Worm (Caenorhabditis elegans) whole organism, L1 larva: Measurements from ENCODE around the gene Y45F10D.2.

Source experiments
- C04F5.9 ChIP-seq: sonication (generic microtip); optimal IDR thresholded peaks from 2 replicates; lab custom pipeline; 2016; ENCODE audit warnings: missing genetic modification characterization, missing compliant biosample characterization
- C16A3.4 ChIP-seq: fragments of 150-350 bp; optimal IDR thresholded peaks from 2 replicates; lab custom pipeline; 2014; ENCODE audit warnings: missing biosample characterization, missing genetic modification characterization
- C34B4.2 ChIP-seq: sonication (generic microtip); optimal IDR thresholded peaks from 2 replicates; lab custom pipeline; 2017; ENCODE audit warnings: mild to moderate bottlenecking, missing genetic modification characterization, missing compliant biosample characterization
- F16B12.6 ChIP-seq: fragments of 150-350 bp; optimal IDR thresholded peaks from 2 replicates; lab custom pipeline; 2014; ENCODE audit warnings: missing biosample characterization, missing genetic modification characterization
- ceh-63 ChIP-seq: fragments of 200-800 bp; sonication (Bioruptor generic); optimal IDR thresholded peaks from 2 replicates; lab custom pipeline; 2018; ENCODE audit warnings: mild to moderate bottlenecking, missing genetic modification characterization, missing compliant biosample characterization
- ceh-8 ChIP-seq: fragments of 200-800 bp; sonication (Bioruptor generic); optimal IDR thresholded peaks from 2 replicates; lab custom pipeline; 2018; ENCODE audit warnings: mild to moderate bottlenecking, missing genetic modification characterization, moderate library complexity, missing compliant biosample characterization
- ceh-90 ChIP-seq: sonication (generic microtip); optimal IDR thresholded peaks from 2 replicates; lab custom pipeline; 2016; ENCODE audit warnings: missing genetic modification characterization, missing compliant biosample characterization
- dpl-1 ChIP-seq, 3 experiments: fragments of 150-350 bp in 2 of 3; sonication (generic microtip) in 1 of 3; optimal IDR thresholded peaks; 2 replicates each; lab custom pipeline; 2014 to 2017; ENCODE audit warnings: missing biosample characterization in 3 of 3, missing genetic modification characterization in 3 of 3, missing genetic modification reagents in 3 of 3
- dsc-1 ChIP-seq: sonication (generic microtip); optimal IDR thresholded peaks from 2 replicates; lab custom pipeline; 2016; ENCODE audit warnings: mild to moderate bottlenecking, missing genetic modification characterization, missing compliant biosample characterization
- efl-1 ChIP-seq, 4 experiments: fragments of 150-350 bp; optimal IDR thresholded peaks in 3 of 4; peaks in 1 of 4; 1 replicate in 1 of 4; 2 replicates in 3 of 4; lab custom pipeline; 2014; ENCODE audit warnings: missing biosample characterization in 2 of 4, missing genetic modification characterization in 2 of 4, missing genetic modification reagents in 2 of 4
- egl-13 ChIP-seq: sonication (generic microtip); optimal IDR thresholded peaks from 2 replicates; lab custom pipeline; 2016; ENCODE audit warnings: missing genotype, missing genetic modification reagents, missing genetic modification characterization, missing compliant biosample characterization
- elt-2 ChIP-seq: sonication (generic microtip); optimal IDR thresholded peaks from 2 replicates; lab custom pipeline; 2016; ENCODE audit warnings: missing genetic modification characterization, mild to moderate bottlenecking, inconsistent platforms, missing compliant biosample characterization, missing genetic modification reagents
- elt-3 ChIP-seq, 6 experiments: fragments of 150-350 bp in 1 of 6; sonication (generic microtip); optimal IDR thresholded peaks; 2 replicates each; lab custom pipeline; 2017 to 2018; ENCODE audit warnings: missing biosample characterization in 6 of 6, missing genetic modification characterization in 6 of 6, inconsistent platforms in 1 of 6
- fkh-8 ChIP-seq: sonication (generic microtip); optimal IDR thresholded peaks from 2 replicates; lab custom pipeline; 2016; ENCODE audit warnings: mild to moderate bottlenecking, missing genetic modification characterization, missing compliant biosample characterization
- irx-1 ChIP-seq: sonication (generic microtip); optimal IDR thresholded peaks from 2 replicates; lab custom pipeline; 2016; ENCODE audit warnings: missing genetic modification characterization, missing compliant biosample characterization
- lin-14 ChIP-seq: fragments of 200-800 bp; sonication (Bioruptor generic); optimal IDR thresholded peaks from 2 replicates; lab custom pipeline; 2018; ENCODE audit warnings: mild to moderate bottlenecking, missing genetic modification characterization, moderate library complexity, missing compliant biosample characterization
- lin-35 ChIP-seq, 2 experiments: fragments of 150-350 bp; optimal IDR thresholded peaks; 2 replicates each; lab custom pipeline; 2014; ENCODE audit warnings: missing biosample characterization in 2 of 2, missing genetic modification characterization in 2 of 2, missing genetic modification reagents in 2 of 2
- lir-3 ChIP-seq: sonication (generic microtip); optimal IDR thresholded peaks from 2 replicates; lab custom pipeline; 2016; ENCODE audit warnings: mild to moderate bottlenecking, missing genetic modification characterization, moderate library complexity, missing compliant biosample characterization; ENCODE audit not compliant: poor library complexity
- lsy-2 ChIP-seq, 2 experiments: fragments of 150-350 bp; optimal IDR thresholded peaks; 2 replicates each; lab custom pipeline; 2014; ENCODE audit warnings: missing biosample characterization in 2 of 2, missing genetic modification characterization in 2 of 2
- mdl-1 ChIP-seq, 2 experiments: fragments of 150-350 bp; optimal IDR thresholded peaks; 2 replicates each; lab custom pipeline; 2014 to 2017; ENCODE audit warnings: missing biosample characterization in 2 of 2, missing genetic modification characterization in 2 of 2, inconsistent platforms in 1 of 2
- nhr-19 ChIP-seq: fragments of 200-800 bp; sonication (Bioruptor generic); conservative IDR thresholded peaks from 2 replicates; pipeline ENCODE4 v1.3.6; 2022; ENCODE audit warnings: missing genetic modification characterization, missing compliant biosample characterization
- nhr-20 ChIP-seq: sonication (generic microtip); optimal IDR thresholded peaks from 2 replicates; lab custom pipeline; 2016; ENCODE audit warnings: mild to moderate bottlenecking, missing genetic modification characterization, missing compliant biosample characterization
- nhr-28 ChIP-seq: fragments of 150-350 bp; optimal IDR thresholded peaks from 2 replicates; lab custom pipeline; 2014; ENCODE audit warnings: missing biosample characterization, missing genetic modification characterization
- nhr-47 ChIP-seq: sonication (generic microtip); optimal IDR thresholded peaks from 2 replicates; lab custom pipeline; 2016; ENCODE audit warnings: mild to moderate bottlenecking, missing genetic modification characterization, moderate library complexity, missing compliant biosample characterization
- nhr-71 ChIP-seq: sonication (generic microtip); optimal IDR thresholded peaks from 2 replicates; lab custom pipeline; 2016; ENCODE audit warnings: mild to moderate bottlenecking, missing genetic modification characterization, moderate library complexity, missing compliant biosample characterization
- nhr-85 ChIP-seq: sonication (generic microtip); peaks from one replicate; lab custom pipeline; 2016; ENCODE audit warnings: missing genetic modification characterization, inconsistent platforms, missing compliant biosample characterization
- nhr-90 ChIP-seq: sonication (generic microtip); optimal IDR thresholded peaks from 2 replicates; lab custom pipeline; 2016; ENCODE audit warnings: mild to moderate bottlenecking, missing genetic modification characterization, missing compliant biosample characterization; ENCODE audit not compliant: poor library complexity
- pag-3 ChIP-seq: sonication (generic microtip); optimal IDR thresholded peaks from 2 replicates; lab custom pipeline; 2017; ENCODE audit warnings: missing genetic modification characterization, mild to moderate bottlenecking, missing compliant biosample characterization, antibody characterized with exemption, borderline replicate concordance; ENCODE audit not compliant: insufficient read depth
- pax-3 ChIP-seq: fragments of 200-800 bp; sonication (Bioruptor generic); optimal IDR thresholded peaks from 2 replicates; lab custom pipeline; 2018; ENCODE audit warnings: mild to moderate bottlenecking, missing genetic modification characterization, moderate library complexity, missing compliant biosample characterization
- pqm-1 ChIP-seq: sonication (generic microtip); optimal IDR thresholded peaks from 3 replicates; lab custom pipeline; 2017; ENCODE audit warnings: missing biosample characterization, missing genetic modification characterization
- rnt-1 ChIP-seq: sonication (generic microtip); optimal IDR thresholded peaks from 2 replicates; lab custom pipeline; 2016; ENCODE audit warnings: mild to moderate bottlenecking, missing genetic modification characterization, moderate library complexity, missing compliant biosample characterization
- skn-1 ChIP-seq: fragments of 150-350 bp; optimal IDR thresholded peaks from 2 replicates; lab custom pipeline; 2014; ENCODE audit warnings: missing biosample characterization, missing genetic modification characterization
- snpc-4 ChIP-seq: fragments of 150-350 bp; optimal IDR thresholded peaks from 2 replicates; lab custom pipeline; 2014; ENCODE audit warnings: missing biosample characterization, missing genetic modification characterization
- sup-37 ChIP-seq: fragments of 200-800 bp; sonication (Bioruptor generic); optimal IDR thresholded peaks from 2 replicates; lab custom pipeline; 2018; ENCODE audit warnings: mild to moderate bottlenecking, missing genetic modification characterization, missing compliant biosample characterization
- tbx-2 ChIP-seq: sonication (generic microtip); optimal IDR thresholded peaks from 2 replicates; lab custom pipeline; 2016; ENCODE audit warnings: missing genetic modification characterization, missing compliant biosample characterization
- unc-130 ChIP-seq: fragments of 150-350 bp; optimal IDR thresholded peaks from 2 replicates; lab custom pipeline; 2017; ENCODE audit warnings: missing biosample characterization, missing genetic modification characterization, inconsistent platforms
- unc-62 ChIP-seq: fragments of 150-350 bp; optimal IDR thresholded peaks from 2 replicates; lab custom pipeline; 2014; ENCODE audit warnings: missing biosample characterization, missing genetic modification reagents, missing genetic modification characterization
- zag-1 ChIP-seq: fragments of 150-350 bp; optimal IDR thresholded peaks from 2 replicates; lab custom pipeline; 2014; ENCODE audit warnings: missing biosample characterization, missing genetic modification characterization
- zip-4 ChIP-seq: fragments of 200-800 bp; sonication (Bioruptor generic); optimal IDR thresholded peaks from 2 replicates; lab custom pipeline; 2018; ENCODE audit warnings: mild to moderate bottlenecking, missing genetic modification characterization, moderate library complexity, missing compliant biosample characterization

Gene Y45F10D.2

DNA sequence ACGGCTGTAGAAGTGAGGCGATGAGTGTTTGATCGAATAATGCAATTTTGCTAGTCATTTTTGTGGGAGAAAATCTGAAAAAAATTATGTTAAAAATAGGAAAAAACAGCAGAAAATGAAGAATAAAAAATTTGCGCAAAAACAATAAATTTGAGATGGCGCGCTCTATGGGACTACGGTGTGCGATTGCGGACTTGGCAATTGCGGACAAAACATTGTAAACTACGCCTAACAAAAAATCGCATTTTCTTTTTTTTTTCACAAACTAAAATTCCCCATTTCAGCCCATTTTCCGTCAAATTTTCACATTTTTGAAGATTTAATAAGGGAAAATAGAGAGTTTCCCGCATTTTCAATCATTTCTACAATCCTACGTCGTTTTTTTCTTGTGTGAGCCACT is 14.2 kb upstream of the Y45F10D.2 start, which contains the start of the genes sas-6 and Y45F10D.7 (continued):
- TF ChIP-seq ceh-8 (GFP tag; lab: Kevin White, UChicago), result no peak
- TF ChIP-seq pax-3 (tag; lab: Kevin White, UChicago), result peak; percentile 18
- TF ChIP-seq C16A3.4 (tag; lab: Kevin White, UChicago), result peak; percentile 81
- TF ChIP-seq snpc-4 (tag; lab: Kevin White, UChicago), result peak; percentile 5
- peak; percentile 32 for TF ChIP-seq C04F5.9 (tag; lab: Kevin White, UChicago)

DNA sequence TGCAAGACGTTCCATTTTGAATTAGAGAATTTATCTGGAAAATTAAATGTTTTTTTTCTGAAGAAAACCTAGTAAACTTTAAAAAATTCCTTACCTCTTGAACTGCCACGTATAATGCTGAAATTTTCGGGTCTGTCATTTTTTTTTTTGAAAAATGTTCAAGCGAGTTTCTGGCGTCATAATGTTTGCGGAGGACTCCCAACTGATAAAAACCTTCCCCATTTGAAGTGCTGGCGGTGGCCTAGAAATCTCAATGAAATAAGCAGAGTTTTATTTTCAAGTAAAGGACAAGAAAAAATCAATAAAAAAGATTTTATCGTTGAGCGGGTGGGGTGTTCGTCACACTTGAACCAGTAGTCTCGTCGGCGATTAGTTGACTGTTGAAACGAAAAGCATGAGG is 12.2 kb upstream of the Y45F10D.2 start, which contains the start of gene icap-1:
TSS of gene icap-1 (minus strand) at position 272 of the 400 bp plus-strand sequence.
- no peak for TF ChIP-seq nhr-20 (tag; lab: Kevin White, UChicago)
- peak in 1 of 3 experiments; percentile 12 for TF ChIP-seq dpl-1 (GFP tag; optimal IDR thresholded peaks at IDR 0.05; lab: Kevin White, UChicago)
- TF ChIP-seq lin-14, result peak; percentile 17
- TF ChIP-seq lsy-2 (tag; optimal IDR thresholded peaks at IDR 0.05; lab: Kevin White, UChicago), result peak in 1 of 2 experiments; percentile 28
- TF ChIP-seq unc-62 (GFP tag; lab: Kevin White, UChicago), result no peak

DNA sequence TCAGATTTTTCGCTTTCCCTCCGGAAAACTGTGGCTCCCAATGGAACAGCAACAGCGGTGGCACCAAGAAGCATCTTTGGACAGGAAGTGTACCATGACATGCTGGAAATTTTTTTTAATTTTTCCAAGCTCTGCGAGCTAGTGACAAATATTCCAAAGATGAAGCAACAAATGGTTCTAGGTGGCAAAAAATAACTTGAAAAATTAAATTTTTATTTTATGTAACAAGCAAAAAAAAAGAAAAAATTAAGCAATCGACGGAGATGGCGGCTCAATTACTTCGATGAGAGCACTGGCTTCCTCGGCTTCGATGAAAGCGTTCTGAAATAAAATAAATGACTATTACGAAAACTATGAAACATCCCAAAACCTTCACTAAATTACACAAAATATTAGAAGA is 11.1 kb upstream of the Y45F10D.2 start, which contains the start of gene lact-9:
TSS of gene lact-9 (minus strand) at position 101 of the 400 bp plus-strand sequence.
- TF ChIP-seq nhr-20 (tag; lab: Kevin White, UChicago), result no peak
- no peak for TF ChIP-seq nhr-28
- TF ChIP-seq fkh-8 (tag; lab: Kevin White, UChicago), result no peak
- TF ChIP-seq egl-13 (tag; lab: Kevin White, UChicago), result no peak
- TF ChIP-seq ceh-63 (GFP tag; lab: Kevin White, UChicago), result no peak
- no peak for TF ChIP-seq F16B12.6 (tag; lab: Kevin White, UChicago)
- TF ChIP-seq pqm-1 (tag; lab: Kevin White, UChicago), result no peak
- TF ChIP-seq pag-3 (tag; lab: Kevin White, UChicago), result no peak

DNA sequence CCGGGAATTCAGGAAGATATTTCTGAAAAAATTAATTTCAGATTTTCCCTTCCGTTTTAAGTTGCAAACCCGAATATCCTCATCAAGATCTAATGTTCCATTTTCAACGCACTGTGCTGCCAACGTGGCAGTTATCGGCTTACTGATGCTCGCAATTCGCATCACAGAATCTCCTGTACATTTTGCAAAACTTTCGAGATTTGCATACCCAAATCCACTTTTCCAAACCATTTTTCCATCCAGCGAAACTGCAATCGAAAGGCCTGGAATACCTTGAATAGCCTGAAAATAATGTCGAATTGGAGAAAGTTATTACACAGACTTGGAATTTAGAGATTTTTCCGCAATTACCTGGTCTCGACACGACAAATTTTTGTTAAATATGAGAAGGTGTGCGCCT is 10.3 kb upstream of the Y45F10D.2 start:
- TF ChIP-seq nhr-90 (tag; lab: Kevin White, UChicago) (peak; percentile 9), nhr-85 (tag; lab: Kevin White, UChicago) (peak; percentile 57), elt-2 (peak; percentile 10), C16A3.4 (tag; lab: Kevin White, UChicago) (no peak), zag-1 (tag; lab: Kevin White, UChicago) (no peak), snpc-4 (tag; lab: Kevin White, UChicago) (no peak), lin-35 (GFP tag; optimal IDR thresholded peaks at IDR 0.05; lab: Kevin White, UChicago) (peak in 1 of 2 experiments; percentile 1)

DNA sequence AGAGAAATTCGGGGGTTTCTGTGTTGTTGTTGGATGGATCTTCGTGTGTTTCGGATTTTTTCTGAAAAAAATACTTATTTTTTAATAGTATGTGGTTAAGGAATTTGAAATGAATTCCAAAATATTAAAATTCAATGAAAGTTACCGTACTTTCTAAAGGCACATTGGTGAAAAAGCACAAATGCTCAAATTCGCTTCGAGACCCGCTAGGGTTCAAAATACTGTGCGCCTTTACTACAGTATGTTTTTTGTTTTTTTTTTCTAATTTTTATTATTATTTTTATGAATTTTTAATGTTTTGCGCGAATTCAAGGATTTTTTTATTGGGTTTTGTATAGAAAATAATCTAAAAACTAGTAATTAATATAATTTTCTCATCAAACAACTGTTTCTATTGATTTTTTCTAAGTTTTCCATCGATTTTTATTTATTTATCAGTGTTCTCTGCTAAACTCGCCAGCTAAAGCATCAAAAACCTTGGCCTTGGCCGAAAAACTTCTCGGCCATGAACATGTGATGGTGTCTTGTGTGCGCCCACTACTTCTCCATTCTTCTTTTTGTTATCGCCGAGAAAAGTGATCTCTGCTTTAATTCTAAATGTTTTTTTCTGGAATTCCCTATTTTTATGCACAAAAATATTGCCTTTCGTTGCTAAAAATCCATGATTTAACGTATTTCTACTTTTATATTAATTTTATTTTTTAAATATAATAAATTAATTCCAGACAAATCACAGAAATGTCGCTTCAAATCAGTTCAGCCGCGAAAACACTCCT is 8.9 kb upstream of the Y45F10D.2 start, which contains the start of gene iscu-1:
TSS of gene iscu-1 (plus strand) at position 726 of the 776 bp plus-strand sequence.
- peak; percentile 77 for TF ChIP-seq lir-3 (tag; lab: Kevin White, UChicago)
- peak; percentile 27 for TF ChIP-seq elt-2
- peak in 1 of 2 experiments; percentile 1 for TF ChIP-seq mdl-1 (tag; optimal IDR thresholded peaks at IDR 0.05; lab: Kevin White, UChicago)
- peak; percentile 1 for TF ChIP-seq unc-130
- TF ChIP-seq irx-1 (tag; lab: Kevin White, UChicago), result no peak
- TF ChIP-seq nhr-71 (tag; lab: Kevin White, UChicago), result peak; percentile 57
- TF ChIP-seq nhr-47, result peak; percentile 49
- peak; percentile 42 for TF ChIP-seq skn-1 (tag; lab: Kevin White, UChicago)
- TF ChIP-seq tbx-2 (tag; lab: Kevin White, UChicago), result peak; percentile 41
- TF ChIP-seq dsc-1 (tag; lab: Kevin White, UChicago), result peak; percentile 0
- peak; percentile 16 for TF ChIP-seq egl-13 (tag; lab: Kevin White, UChicago)
- peak in 1 of 6 experiments; percentile 13 for TF ChIP-seq elt-3 (tag; optimal IDR thresholded peaks at IDR 0.05; lab: Kevin White, UChicago)
- peak; percentile 21 to 59 (median 49) for TF ChIP-seq dpl-1 (GFP tag; optimal IDR thresholded peaks at IDR 0.05; lab: Kevin White, UChicago)
- no peak for TF ChIP-seq nhr-19 (GFP tag; lab: Robert Waterston, UW)
- no peak for TF ChIP-seq sup-37
- TF ChIP-seq zip-4, result no peak
- no peak for TF ChIP-seq C34B4.2 (tag; lab: Kevin White, UChicago)
- peak; percentile 64 for TF ChIP-seq lin-14
- TF ChIP-seq efl-1 (optimal IDR thresholded peaks at IDR 0.05; lab: Kevin White, UChicago), result peak; percentile 34 to 40
- TF ChIP-seq efl-1 (GFP tag; optimal IDR thresholded peaks at IDR 0.05 in 1 of 2; lab: Kevin White, UChicago), result peak; percentile 50 to 88
- no peak for TF ChIP-seq ceh-8 (GFP tag; lab: Kevin White, UChicago)
- peak; percentile 60 to 73 for TF ChIP-seq lsy-2 (tag; optimal IDR thresholded peaks at IDR 0.05; lab: Kevin White, UChicago)
- TF ChIP-seq ceh-90 (tag; lab: Kevin White, UChicago), result peak; percentile 72
- TF ChIP-seq rnt-1 (tag; lab: Kevin White, UChicago), result peak; percentile 76
- peak; percentile 44 for TF ChIP-seq nhr-20 (tag; lab: Kevin White, UChicago)
